Worm (Caenorhabditis elegans) whole organism, L3 larva: ENCODE measurements around the gene T28A8.5.

ENCODE experiments used
- elt-2 ChIP-seq: sonication (generic microtip); optimal IDR thresholded peaks from 2 replicates; lab custom pipeline; 2016; ENCODE audit warnings: missing genetic modification reagents, mild to moderate bottlenecking, missing genetic modification characterization, missing compliant biosample characterization
- elt-3 ChIP-seq, 3 experiments: fragments of 150-350 bp in 1 of 3; sonication (generic microtip) in 2 of 3; optimal IDR thresholded peaks; 2 replicates in 2 of 3; 4 replicates in 1 of 3; lab custom pipeline; 2014 to 2017; ENCODE audit warnings: missing biosample characterization in 3 of 3, missing genetic modification characterization in 3 of 3
- mdl-1 ChIP-seq: fragments of 150-350 bp; optimal IDR thresholded peaks from 2 replicates; lab custom pipeline; 2014; ENCODE audit warnings: missing biosample characterization, missing genetic modification characterization
- pha-4 ChIP-seq: fragments of 150-350 bp; optimal IDR thresholded peaks from 2 replicates; lab custom pipeline; 2014; ENCODE audit warnings: missing biosample characterization, missing genetic modification reagents, missing genetic modification characterization
- ztf-4 ChIP-seq: fragments of 150-350 bp; optimal IDR thresholded peaks from 2 replicates; lab custom pipeline; 2014; ENCODE audit warnings: missing biosample characterization, missing genetic modification characterization

- no peak for TF ChIP-seq ztf-4 (tag; lab: Kevin White, UChicago)
- no peak for TF ChIP-seq elt-2 (tag; lab: Kevin White, UChicago)
- TF ChIP-seq mdl-1 (tag; lab: Kevin White, UChicago): no peak
- TF ChIP-seq pha-4 (tag; lab: Kevin White, UChicago): no peak
- TF ChIP-seq elt-3 (tag; optimal IDR thresholded peaks at IDR 0.05; lab: Kevin White, UChicago): no peak
Measured at ce11 chrIII:13501599-13501998, at the start of gene T28A8.5.
